Worm (Caenorhabditis elegans): ENCODE data around the gene F29A7.6.

F29A7.6 gene

ce11 chrII:2709942-2710341, 42.5 kb downstream of the F29A7.6 start, which contains the start of gene T05A8.1:
T05A8.1 (minus strand) TSS chrII:2710042.
- no peak for TF ChIP-seq Y79H2A.3 (GFP tag; conservative IDR thresholded peaks at IDR 0.05)

ce11 chrII:2707872-2708271, 44.5 kb downstream of the F29A7.6 start, which contains the start of gene Y47G7B.2:
Y47G7B.2 (minus strand) TSS chrII:2708014.
- no peak for TF ChIP-seq tlf-1 (GFP tag; optimal IDR thresholded peaks at IDR 0.05)
- TF ChIP-seq attf-5 (GFP tag; optimal IDR thresholded peaks at IDR 0.05): peak; percentile 18
- TF ChIP-seq F55B11.4 (tag; optimal IDR thresholded peaks at IDR 0.05; ENCODE audit: borderline replicate concordance, insufficient read depth): no peak
- TF ChIP-seq attf-6 (GFP tag; IDR thresholded peaks at IDR 0.05): no peak
- TF ChIP-seq ztf-26 (tag; optimal IDR thresholded peaks at IDR 0.05): no peak
- no peak for TF ChIP-seq lin-40 (tag; optimal IDR thresholded peaks at IDR 0.05)
- no peak for TF ChIP-seq F23B12.7 (tag; optimal IDR thresholded peaks at IDR 0.05; ENCODE audit: insufficient read depth)
- TF ChIP-seq ekl-4 (GFP tag; IDR thresholded peaks at IDR 0.05): no peak
- no peak for TF ChIP-seq ceh-100 (GFP tag; IDR thresholded peaks at IDR 0.05)
- TF ChIP-seq pha-4 (tag; optimal IDR thresholded peaks at IDR 0.05): no peak
- peak; percentile 59; the same call in 1 of the 2 replicates for TF ChIP-seq hmg-1.2 (GFP tag; IDR thresholded peaks at IDR 0.05)
- TF ChIP-seq dpl-1 (GFP tag; optimal IDR thresholded peaks at IDR 0.05): no peak

DNA sequence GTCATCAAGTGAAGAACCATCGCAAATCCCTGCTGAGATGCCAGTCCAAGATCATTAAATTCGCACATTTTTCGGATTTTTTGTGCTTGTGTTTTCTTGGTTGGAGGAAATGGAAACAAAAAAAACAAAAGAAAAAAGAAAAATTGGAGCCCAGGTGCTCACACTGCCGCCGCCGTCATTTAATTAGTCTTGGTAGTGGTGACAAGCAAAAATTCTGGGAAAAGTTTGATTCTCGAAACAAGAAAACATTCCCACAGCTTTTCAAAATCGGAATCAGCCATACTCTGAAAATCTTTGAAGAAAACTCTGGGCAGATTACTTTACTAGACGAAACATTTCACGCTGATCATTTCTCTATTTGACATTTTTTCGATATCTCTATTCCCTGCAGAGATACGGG, 47.2 kb downstream of the F29A7.6 start, which contains the start of gene srh-128:
Gene srh-128 (minus strand): TSS at position 101 of the 400 bp plus-strand sequence.
- TF ChIP-seq pha-4 (tag; optimal IDR thresholded peaks at IDR 0.05) (no peak), B0336.3 (GFP tag; IDR thresholded peaks at IDR 0.05) (no peak), attf-6 (GFP tag; IDR thresholded peaks at IDR 0.05) (no peak)

DNA sequence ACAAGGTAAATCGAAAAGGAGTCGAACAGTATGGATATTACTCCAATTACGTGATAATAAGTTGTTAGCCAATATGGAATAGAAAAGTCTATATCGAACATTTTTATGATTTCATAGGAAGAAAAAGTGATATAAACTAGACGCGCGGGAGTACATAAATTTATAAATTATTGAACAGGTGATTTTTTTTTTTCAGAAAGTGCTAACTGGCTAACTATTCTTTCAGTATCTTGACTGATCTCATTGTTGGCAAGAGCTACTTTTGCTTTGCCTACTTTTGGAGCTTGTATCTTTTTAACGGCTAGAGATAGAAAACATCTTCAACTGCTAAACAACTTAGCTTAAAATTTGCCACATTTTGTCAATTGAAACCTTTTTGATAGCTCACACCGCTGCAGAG, 49.7 kb downstream of the F29A7.6 start, which contains the start of gene sri-60:
Gene sri-60 (minus strand): TSS at position 101 of the 400 bp plus-strand sequence.
- no peak for TF ChIP-seq Y79H2A.3 (GFP tag; conservative IDR thresholded peaks at IDR 0.05)
- no peak for TF ChIP-seq madf-8 (GFP tag; conservative IDR thresholded peaks at IDR 0.05)
- TF ChIP-seq tlf-1 (GFP tag; optimal IDR thresholded peaks at IDR 0.05): no peak
- TF ChIP-seq ceh-79 (tag; optimal IDR thresholded peaks at IDR 0.05): no peak
- TF ChIP-seq aptf-2 (GFP tag; conservative IDR thresholded peaks at IDR 0.05): no peak
